Fruit fly (Drosophila melanogaster) whole organism, embryonic: ENCODE results near the gene prg.
A peak's percentile ranks its signal among the peaks of the same experiment; 100 is the strongest.

ENCODE experiments used
- Ada2b ChIP-seq: fragments of 200-800 bp; sonication (Bioruptor generic); IDR thresholded peaks from 2 replicates; pipeline ENCODE4 v1.3.6; 2022; ENCODE audit warnings: missing biosample characterization, missing genetic modification characterization
- CG10209 ChIP-seq: fragments of 200-800 bp; sonication (Bioruptor generic); optimal IDR thresholded peaks from 3 replicates; lab custom pipeline; 2017; ENCODE audit warnings: missing biosample characterization, mild to moderate bottlenecking, missing genetic modification characterization, missing genetic modification reagents
- CG10267 ChIP-seq: fragments of 200-800 bp; sonication (Bioruptor generic); optimal IDR thresholded peaks from 2 replicates; lab custom pipeline; 2018; ENCODE audit warnings: missing biosample characterization, mild to moderate bottlenecking, missing genetic modification characterization, moderate library complexity
- CG10543 ChIP-seq: fragments of 200-800 bp; sonication (Bioruptor generic); optimal IDR thresholded peaks from 3 replicates; lab custom pipeline; 2017; ENCODE audit warnings: missing biosample characterization, mild to moderate bottlenecking, missing genetic modification characterization, moderate library complexity
- CG11456 ChIP-seq: fragments of 200-800 bp; sonication (Bioruptor generic); IDR thresholded peaks from 3 replicates; pipeline ENCODE4 v1.3.6; 2022; ENCODE audit warnings: missing biosample characterization, missing genetic modification characterization
- CG12104 ChIP-seq: fragments of 200-800 bp; sonication (Bioruptor generic); optimal IDR thresholded peaks from 3 replicates; lab custom pipeline; 2016; ENCODE audit warnings: missing biosample characterization, missing genetic modification characterization
- CG12155 ChIP-seq: fragments of 200-800 bp; sonication (Bioruptor generic); optimal IDR thresholded peaks from 3 replicates; lab custom pipeline; 2016; ENCODE audit warnings: missing biosample characterization, missing genetic modification characterization
- CG12659 ChIP-seq: fragments of 200-800 bp; sonication (Bioruptor generic); optimal IDR thresholded peaks from 3 replicates; lab custom pipeline; 2017; ENCODE audit warnings: mild to moderate bottlenecking, missing biosample characterization, missing genetic modification reagents, missing genetic modification characterization
- CG13894 ChIP-seq: fragments of 200-800 bp; sonication (Bioruptor generic); optimal IDR thresholded peaks from 3 replicates; lab custom pipeline; 2018; ENCODE audit warnings: missing biosample characterization, mild to moderate bottlenecking, missing genetic modification characterization, moderate library complexity
- CG14860 ChIP-seq: fragments of 200-800 bp; sonication (Bioruptor generic); IDR thresholded peaks from 3 replicates; pipeline ENCODE4 v1.3.6; 2022; ENCODE audit warnings: missing biosample characterization, missing genetic modification characterization; ENCODE audit not compliant: partially characterized antibody
- CG15011 ChIP-seq: fragments of 200-800 bp; sonication (Bioruptor generic); optimal IDR thresholded peaks from 3 replicates; lab custom pipeline; 2018; ENCODE audit warnings: missing biosample characterization, mild to moderate bottlenecking, missing genetic modification characterization
- CG16779 ChIP-seq: fragments of 200-800 bp; sonication (Bioruptor generic); IDR thresholded peaks from 2 replicates; pipeline ENCODE4 v1.3.6; 2022; ENCODE audit warnings: missing biosample characterization, missing genetic modification characterization
- CG17359 ChIP-seq: fragments of 200-800 bp; sonication (Bioruptor generic); optimal IDR thresholded peaks from 3 replicates; lab custom pipeline; 2018; ENCODE audit warnings: missing biosample characterization, mild to moderate bottlenecking, missing genetic modification characterization, moderate library complexity
- CG17568 ChIP-seq: fragments of 200-800 bp; sonication (Bioruptor generic); optimal IDR thresholded peaks from 2 replicates; lab custom pipeline; 2018; ENCODE audit warnings: missing biosample characterization, mild to moderate bottlenecking, missing genetic modification characterization, moderate library complexity
- CG17912 ChIP-seq: fragments of 200-800 bp; sonication (Bioruptor generic); optimal IDR thresholded peaks from 2 replicates; lab custom pipeline; 2018; ENCODE audit warnings: missing biosample characterization, mild to moderate bottlenecking, missing genetic modification characterization
- CG3281 ChIP-seq: fragments of 200-800 bp; sonication (Bioruptor generic); optimal IDR thresholded peaks from 3 replicates; lab custom pipeline; 2017; ENCODE audit warnings: missing biosample characterization, mild to moderate bottlenecking, missing genetic modification characterization
- CG3838 ChIP-seq: fragments of 200-800 bp; sonication (Bioruptor generic); optimal IDR thresholded peaks from 3 replicates; lab custom pipeline; 2016; ENCODE audit warnings: missing biosample characterization, missing genetic modification characterization
- CG5245 ChIP-seq: fragments of 200-800 bp; sonication (Bioruptor generic); optimal IDR thresholded peaks from 3 replicates; lab custom pipeline; 2016; ENCODE audit warnings: missing biosample characterization, missing genetic modification characterization
- CG7357 ChIP-seq: fragments of 200-800 bp; sonication (Bioruptor generic); IDR thresholded peaks from 3 replicates; pipeline ENCODE4 v1.3.6; 2022; ENCODE audit warnings: missing biosample characterization, missing genetic modification characterization
- CG7786 ChIP-seq: fragments of 200-800 bp; sonication (Bioruptor generic); optimal IDR thresholded peaks from 2 replicates; lab custom pipeline; 2016; ENCODE audit warnings: missing biosample characterization, missing genetic modification characterization
- CG8089 ChIP-seq: fragments of 200-800 bp; sonication (Bioruptor generic); optimal IDR thresholded peaks from 3 replicates; lab custom pipeline; 2016; ENCODE audit warnings: missing biosample characterization, missing genetic modification characterization
- Camta ChIP-seq: fragments of 200-800 bp; sonication (Bioruptor generic); optimal IDR thresholded peaks from 2 replicates; lab custom pipeline; 2016; ENCODE audit warnings: missing biosample characterization, missing genetic modification characterization
- E2f1 ChIP-seq: fragments of 200-800 bp; sonication (Bioruptor generic); IDR thresholded peaks from 2 replicates; pipeline ENCODE4 v1.3.6; 2022; ENCODE audit warnings: missing biosample characterization, missing genetic modification characterization
- ERR ChIP-seq: fragments of 200-800 bp; sonication (Bioruptor generic); optimal IDR thresholded peaks from 2 replicates; lab custom pipeline; 2016; ENCODE audit warnings: missing biosample characterization, missing genetic modification characterization
- H2.0 ChIP-seq: fragments of 200-800 bp; sonication (Bioruptor generic); IDR thresholded peaks from 2 replicates; pipeline ENCODE4 v1.3.6; 2022; ENCODE audit warnings: missing biosample characterization, missing genetic modification characterization
- HmgZ ChIP-seq: fragments of 200-800 bp; sonication (Bioruptor generic); optimal IDR thresholded peaks from 2 replicates; lab custom pipeline; 2018; ENCODE audit warnings: missing biosample characterization, mild to moderate bottlenecking, missing genetic modification characterization
- Hmr ChIP-seq: fragments of 200-800 bp; sonication (Bioruptor generic); optimal IDR thresholded peaks from 3 replicates; lab custom pipeline; 2017; ENCODE audit warnings: mild to moderate bottlenecking, missing biosample characterization, missing genetic modification reagents, missing genetic modification characterization
- MESR4 ChIP-seq: fragments of 200-800 bp; sonication (Bioruptor generic); optimal IDR thresholded peaks from 2 replicates; lab custom pipeline; 2018; ENCODE audit warnings: missing biosample characterization, mild to moderate bottlenecking, missing genetic modification characterization, moderate library complexity
- MTF-1 ChIP-seq: fragments of 200-800 bp; sonication (Bioruptor generic); optimal IDR thresholded peaks from 2 replicates; lab custom pipeline; 2018; ENCODE audit warnings: missing biosample characterization, mild to moderate bottlenecking, missing genetic modification characterization, borderline replicate concordance
- Meics ChIP-seq: fragments of 200-800 bp; sonication (Bioruptor generic); optimal IDR thresholded peaks from 2 replicates; lab custom pipeline; 2017; ENCODE audit warnings: missing biosample characterization, mild to moderate bottlenecking, missing genetic modification characterization
- Pdp1 ChIP-seq, 2 experiments: fragments of 200-800 bp; sonication (Bioruptor generic); optimal IDR thresholded peaks; 3 replicates each; lab custom pipeline; 2016; ENCODE audit warnings: missing biosample characterization in 2 of 2, missing genetic modification characterization in 2 of 2, mild to moderate bottlenecking in 1 of 2, moderate library complexity in 1 of 2
- br ChIP-seq: fragments of >200 bp; optimal IDR thresholded peaks from 2 replicates; lab custom pipeline; 2017
- chinmo ChIP-seq: fragments of 200-800 bp; sonication (Bioruptor generic); IDR thresholded peaks from 4 replicates; pipeline ENCODE4 v1.3.6; 2022; ENCODE audit warnings: missing biosample characterization, missing genetic modification characterization; ENCODE audit not compliant: partially characterized antibody
- crol ChIP-seq: fragments of 200-800 bp; sonication (Bioruptor generic); IDR thresholded peaks from 2 replicates; pipeline ENCODE4 v1.3.6; 2022; ENCODE audit warnings: missing biosample characterization, missing genetic modification characterization
- disco-r ChIP-seq: fragments of 200-800 bp; sonication (Bioruptor generic); optimal IDR thresholded peaks from 2 replicates; lab custom pipeline; 2016; ENCODE audit warnings: missing biosample characterization, missing genetic modification characterization
- dmrt99B ChIP-seq: fragments of 200-800 bp; sonication (Bioruptor generic); optimal IDR thresholded peaks from 2 replicates; lab custom pipeline; 2018; ENCODE audit warnings: missing biosample characterization, mild to moderate bottlenecking, missing genetic modification characterization, moderate library complexity
- gce ChIP-seq: fragments of 200-800 bp; sonication (Bioruptor generic); IDR thresholded peaks from 3 replicates; pipeline ENCODE4 v1.3.6; 2022; ENCODE audit warnings: missing biosample characterization, missing genetic modification characterization
- her ChIP-seq: fragments of 200-800 bp; sonication (Bioruptor generic); optimal IDR thresholded peaks from 2 replicates; lab custom pipeline; 2016; ENCODE audit warnings: missing biosample characterization, missing genetic modification characterization
- insv ChIP-seq, 2 experiments: fragments of 200-800 bp; sonication (Bioruptor generic); optimal IDR thresholded peaks; 3 replicates each; lab custom pipeline; 2016 to 2018; ENCODE audit warnings: missing biosample characterization in 2 of 2, missing genetic modification characterization in 2 of 2
- jing ChIP-seq: fragments of 200-800 bp; sonication (Bioruptor generic); optimal IDR thresholded peaks from 2 replicates; lab custom pipeline; 2018; ENCODE audit warnings: missing biosample characterization, mild to moderate bottlenecking, missing genetic modification characterization
- ken ChIP-seq: fragments of 200-800 bp; sonication (Bioruptor generic); IDR thresholded peaks from 3 replicates; pipeline ENCODE4 v1.3.6; 2022; ENCODE audit warnings: missing biosample characterization, missing genetic modification characterization
- lov ChIP-seq, 2 experiments: fragments of 200-800 bp in 1 of 2; fragments of >200 bp in 1 of 2; sonication (Bioruptor generic) in 1 of 2; IDR thresholded peaks in 1 of 2; optimal IDR thresholded peaks in 1 of 2; 2 replicates in 1 of 2; 3 replicates in 1 of 2; pipeline versions ENCODE4 v1.3.6 to Lab custom; 2017 to 2022; ENCODE audit warnings: missing biosample characterization in 1 of 2, missing genetic modification characterization in 1 of 2
- maf-S ChIP-seq: fragments of 200-800 bp; sonication (Bioruptor generic); optimal IDR thresholded peaks from 2 replicates; lab custom pipeline; 2016; ENCODE audit warnings: missing biosample characterization, missing genetic modification characterization
- otp ChIP-seq: fragments of 200-800 bp; sonication (Bioruptor generic); IDR thresholded peaks from 3 replicates; pipeline ENCODE4, ENCODE4 v1.3.6; 2022; ENCODE audit warnings: missing biosample characterization, missing genetic modification characterization
- sd ChIP-seq: fragments of 200-800 bp; sonication (Bioruptor generic); optimal IDR thresholded peaks from 3 replicates; lab custom pipeline; 2018; ENCODE audit warnings: missing biosample characterization, mild to moderate bottlenecking, missing genetic modification characterization, moderate library complexity
- sisA ChIP-seq: fragments of 200-800 bp; sonication (Bioruptor generic); IDR thresholded peaks from 2 replicates; pipeline ENCODE4 v1.3.6; 2022; ENCODE audit warnings: missing biosample characterization, missing genetic modification characterization
- sqz ChIP-seq: fragments of 200-800 bp; sonication (Bioruptor generic); optimal IDR thresholded peaks from 3 replicates; lab custom pipeline; 2018; ENCODE audit warnings: missing biosample characterization, mild to moderate bottlenecking, missing genetic modification characterization
- ttk ChIP-seq: fragments of 200-800 bp; sonication (Bioruptor generic); IDR thresholded peaks from 2 replicates; pipeline ENCODE4 v2.1.2; 2022; ENCODE audit warnings: missing biosample characterization, missing genetic modification characterization
- wor ChIP-seq: fragments of 200-800 bp; sonication (Bioruptor generic); IDR thresholded peaks from 2 replicates; pipeline ENCODE4 v1.3.6; 2022; ENCODE audit warnings: missing biosample characterization, missing genetic modification characterization
- zen ChIP-seq: fragments of 200-800 bp; sonication (Bioruptor generic); optimal IDR thresholded peaks from 3 replicates; lab custom pipeline; 2018; ENCODE audit warnings: missing biosample characterization, mild to moderate bottlenecking, missing genetic modification characterization, moderate library complexity
- zfh1 ChIP-seq: fragments of 200-800 bp; sonication (Bioruptor generic); IDR thresholded peaks from 3 replicates; pipeline ENCODE4 v1.3.6; 2022; ENCODE audit warnings: missing biosample characterization, missing genetic modification characterization

The prg gene

DNA sequence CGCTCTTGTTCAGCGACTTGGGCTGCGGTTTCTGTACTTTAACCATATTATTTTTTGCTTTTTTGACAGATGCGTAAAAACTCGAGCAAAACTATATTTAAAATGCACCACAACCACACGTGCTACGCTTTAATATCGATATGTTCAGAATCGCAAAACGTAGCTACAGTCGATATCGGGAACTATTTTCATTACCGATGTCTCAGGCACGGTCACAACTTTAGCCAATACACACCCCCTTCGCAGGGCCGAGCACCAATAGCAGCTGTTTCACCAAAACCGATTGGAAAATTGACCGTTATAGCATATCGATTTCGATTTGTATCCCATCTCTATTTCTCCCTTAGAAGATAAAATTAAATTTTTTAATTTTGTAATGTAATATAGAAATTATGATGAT lies 47.4 kb downstream of the prg start, which contains the start of gene CG13096 (continued):
- peak; percentile 66 for TF ChIP-seq MESR4 (GFP tag; lab: Kevin White, UChicago)
- TF ChIP-seq CG17359 (tag; lab: Kevin White, UChicago), result no peak
- no peak for TF ChIP-seq CG3838 (GFP tag; lab: Kevin White, UChicago)
- TF ChIP-seq maf-S, result peak; percentile 6
- TF ChIP-seq insv (GFP tag; optimal IDR thresholded peaks at IDR 0.05; lab: Kevin White, UChicago), result peak in 1 of 2 experiments; percentile 37
- TF ChIP-seq sqz (GFP tag; lab: Kevin White, UChicago), result no peak
- TF ChIP-seq otp (GFP tag; lab: Robert Waterston, UW), result no peak
- TF ChIP-seq CG10543 (GFP tag; lab: Kevin White, UChicago), result no peak
- no peak for TF ChIP-seq Camta (GFP tag; lab: Kevin White, UChicago)
- TF ChIP-seq CG16779 (GFP tag; lab: Robert Waterston, UW), result no peak
- TF ChIP-seq ttk (GFP tag; lab: Robert Waterston, UW), result no peak
- TF ChIP-seq CG5245 (GFP tag; lab: Kevin White, UChicago), result no peak
- no peak for TF ChIP-seq zfh1 (GFP tag; lab: Robert Waterston, UW)
- no peak for TF ChIP-seq CG7786
- TF ChIP-seq wor (GFP tag; lab: Robert Waterston, UW), result no peak
- no peak for TF ChIP-seq MTF-1 (GFP tag; lab: Kevin White, UChicago)
- TF ChIP-seq sisA, result no peak
- no peak for TF ChIP-seq CG12104 (GFP tag; lab: Kevin White, UChicago)
- TF ChIP-seq CG17568, result no peak
- TF ChIP-seq CG12155 (GFP tag; lab: Kevin White, UChicago), result peak; percentile 21
- TF ChIP-seq CG17912 (GFP tag; lab: Kevin White, UChicago), result peak; percentile 59
- no peak for TF ChIP-seq disco-r (GFP tag; lab: Kevin White, UChicago)
- no peak for TF ChIP-seq crol (GFP tag; lab: Robert Waterston, UW)
- peak; percentile 65 for TF ChIP-seq zen (tag; lab: Kevin White, UChicago)
- TF ChIP-seq HmgZ (tag; lab: Kevin White, UChicago), result peak; percentile 86
- TF ChIP-seq CG7357 (GFP tag; lab: Robert Waterston, UW), result no peak
- peak; percentile 96 for TF ChIP-seq CG14860 (GFP tag; lab: Robert Waterston, UW)
- no peak for TF ChIP-seq H2.0
- TF ChIP-seq sd (tag; lab: Kevin White, UChicago), result no peak
- TF ChIP-seq Meics (GFP tag; lab: Kevin White, UChicago), result no peak
- TF ChIP-seq CG11456, result no peak
- peak; percentile 74 for TF ChIP-seq CG10267 (tag; lab: Kevin White, UChicago)
- TF ChIP-seq ERR (GFP tag; lab: Kevin White, UChicago), result peak; percentile 15
- no peak for TF ChIP-seq Hmr (GFP tag; lab: Kevin White, UChicago)
- TF ChIP-seq dmrt99B (tag; lab: Kevin White, UChicago), result no peak
- TF ChIP-seq Ada2b (GFP tag; lab: Robert Waterston, UW), result no peak
- no peak for TF ChIP-seq lov (optimal IDR thresholded peaks at IDR 0.05; lab: Kevin White, UChicago)
- no peak for TF ChIP-seq lov (GFP tag; IDR thresholded peaks at IDR 0.05; lab: Robert Waterston, UW)
- no peak for TF ChIP-seq Pdp1 (GFP tag; optimal IDR thresholded peaks at IDR 0.05; lab: Kevin White, UChicago)
- TF ChIP-seq her (GFP tag; lab: Kevin White, UChicago), result peak; percentile 10
- peak; percentile 82 for TF ChIP-seq CG13894 (tag; lab: Kevin White, UChicago)
- peak; percentile 99 for TF ChIP-seq chinmo (GFP tag; lab: Robert Waterston, UW)
- no peak for TF ChIP-seq CG3281 (GFP tag; lab: Kevin White, UChicago)
- no peak for TF ChIP-seq CG8089 (GFP tag; lab: Kevin White, UChicago)
- TF ChIP-seq CG12659 (GFP tag; lab: Kevin White, UChicago), result peak; percentile 72
- TF ChIP-seq CG10209 (GFP tag; lab: Kevin White, UChicago), result no peak
- no peak for TF ChIP-seq ken (GFP tag; lab: Robert Waterston, UW)
- TF ChIP-seq jing (GFP tag; lab: Kevin White, UChicago), result no peak
- no peak for TF ChIP-seq E2f1 (GFP tag; lab: Robert Waterston, UW)
- TF ChIP-seq gce (GFP tag; lab: Robert Waterston, UW), result no peak
- no peak for TF ChIP-seq CG15011 (GFP tag; lab: Kevin White, UChicago)
- no peak for TF ChIP-seq br (lab: Kevin White, UChicago)
